Worm (Caenorhabditis elegans) whole organism, early embryonic: ENCODE data around the gene nlp-19.

Source experiments
- B0310.2 ChIP-seq: sonication (generic microtip); optimal IDR thresholded peaks from 2 replicates; lab custom pipeline; 2016; ENCODE audit warnings: mild to moderate bottlenecking, missing genetic modification characterization, missing compliant biosample characterization
- F13C5.2 ChIP-seq: sonication (generic microtip); optimal IDR thresholded peaks from 2 replicates; lab custom pipeline; 2017; ENCODE audit warnings: mild to moderate bottlenecking, missing genetic modification characterization, inconsistent platforms, missing compliant biosample characterization
- aly-1 ChIP-seq: sonication (generic microtip); optimal IDR thresholded peaks from 2 replicates; lab custom pipeline; 2016; ENCODE audit warnings: missing genetic modification characterization, missing compliant biosample characterization
- ama-1 ChIP-seq: fragments of 150-350 bp; optimal IDR thresholded peaks from 2 replicates; lab custom pipeline; 2014
- ceh-13 ChIP-seq: fragments of 200-800 bp; sonication (Bioruptor generic); optimal IDR thresholded peaks from 2 replicates; lab custom pipeline; 2018; ENCODE audit warnings: mild to moderate bottlenecking, missing genetic modification characterization, missing compliant biosample characterization
- ceh-36 ChIP-seq: sonication (generic microtip); optimal IDR thresholded peaks from 2 replicates; lab custom pipeline; 2016; ENCODE audit warnings: missing genetic modification characterization, inconsistent platforms, missing compliant biosample characterization
- ets-7 ChIP-seq: sonication (generic microtip); optimal IDR thresholded peaks from 2 replicates; lab custom pipeline; 2016; ENCODE audit warnings: missing genotype, missing genetic modification characterization, missing compliant biosample characterization
- flt-1 ChIP-seq: fragments of 200-800 bp; sonication (Bioruptor generic); IDR thresholded peaks from 2 replicates; pipeline ENCODE4 v1.3.6; 2022; ENCODE audit warnings: missing genetic modification characterization, missing compliant biosample characterization
- hmbx-1 ChIP-seq: sonication (generic microtip); optimal IDR thresholded peaks from 2 replicates; lab custom pipeline; 2016; ENCODE audit warnings: mild to moderate bottlenecking, missing genetic modification characterization, missing compliant biosample characterization
- hmg-4 ChIP-seq: fragments of 200-800 bp; sonication (Bioruptor generic); optimal IDR thresholded peaks from 2 replicates; lab custom pipeline; 2018; ENCODE audit warnings: mild to moderate bottlenecking, missing genetic modification characterization, missing compliant biosample characterization
- hnd-1 ChIP-seq: sonication (generic microtip); optimal IDR thresholded peaks from 2 replicates; lab custom pipeline; 2016; ENCODE audit warnings: missing genetic modification characterization, missing compliant biosample characterization
- pes-1 ChIP-seq: fragments of 200-800 bp; sonication (Bioruptor generic); IDR thresholded peaks from 2 replicates; pipeline ENCODE4 v1.3.6; 2022; ENCODE audit warnings: missing genetic modification reagents, missing genetic modification characterization, missing compliant biosample characterization
- scrt-1 ChIP-seq: fragments of 200-800 bp; sonication (Bioruptor generic); IDR thresholded peaks from 2 replicates; pipeline ENCODE4 v1.3.6; 2022; ENCODE audit warnings: missing genetic modification characterization, missing compliant biosample characterization
- sea-1 ChIP-seq: fragments of 200-800 bp; sonication (Bioruptor generic); conservative IDR thresholded peaks from 2 replicates; pipeline ENCODE4 v1.3.6; 2022; ENCODE audit warnings: missing genetic modification characterization, missing compliant biosample characterization
- tbx-11 ChIP-seq: fragments of 200-800 bp; sonication (Bioruptor generic); IDR thresholded peaks from 2 replicates; pipeline ENCODE4 v1.3.6; 2022; ENCODE audit warnings: missing genetic modification characterization, missing compliant biosample characterization
- tbx-37 ChIP-seq: fragments of 200-800 bp; sonication (Bioruptor generic); conservative IDR thresholded peaks from 2 replicates; pipeline ENCODE4 v1.3.6; 2022; ENCODE audit warnings: missing genetic modification reagents, missing genetic modification characterization, missing compliant biosample characterization
- tra-4 ChIP-seq: sonication (generic microtip); optimal IDR thresholded peaks from 2 replicates; lab custom pipeline; 2017; ENCODE audit warnings: missing genetic modification characterization, missing compliant biosample characterization

The nlp-19 gene

DNA sequence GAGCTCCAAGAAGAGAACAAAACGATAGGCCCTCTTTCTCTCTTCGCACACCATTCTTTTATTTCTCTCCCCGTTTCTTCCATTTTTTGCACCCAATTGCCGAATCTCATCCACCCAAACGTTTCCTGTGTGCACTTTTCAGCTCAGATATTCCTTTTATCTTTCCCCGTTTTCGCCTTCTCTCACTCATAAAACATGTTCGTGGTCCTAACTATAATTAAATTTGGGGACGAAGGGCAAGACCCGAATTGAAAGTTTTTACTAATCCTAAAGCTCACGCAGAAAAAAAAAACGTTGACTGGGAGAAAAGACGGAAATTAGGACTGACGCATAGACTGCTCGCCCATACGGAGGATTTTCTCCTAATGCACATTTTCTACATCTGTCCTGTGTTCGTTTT lies 7.0 kb downstream of the nlp-19 start:
- no peak for TF ChIP-seq hnd-1 (tag; lab: Kevin White, UChicago)
- no peak for TF ChIP-seq scrt-1
- TF ChIP-seq tbx-37 (GFP tag; lab: Robert Waterston, UW) = no peak
- no peak for TF ChIP-seq sea-1 (GFP tag; lab: Robert Waterston, UW)
- no peak for TF ChIP-seq ceh-36 (tag; lab: Kevin White, UChicago)
- TF ChIP-seq ceh-13 (GFP tag; lab: Kevin White, UChicago) = no peak
- TF ChIP-seq tbx-11 = no peak
- no peak for TF ChIP-seq hmbx-1

DNA sequence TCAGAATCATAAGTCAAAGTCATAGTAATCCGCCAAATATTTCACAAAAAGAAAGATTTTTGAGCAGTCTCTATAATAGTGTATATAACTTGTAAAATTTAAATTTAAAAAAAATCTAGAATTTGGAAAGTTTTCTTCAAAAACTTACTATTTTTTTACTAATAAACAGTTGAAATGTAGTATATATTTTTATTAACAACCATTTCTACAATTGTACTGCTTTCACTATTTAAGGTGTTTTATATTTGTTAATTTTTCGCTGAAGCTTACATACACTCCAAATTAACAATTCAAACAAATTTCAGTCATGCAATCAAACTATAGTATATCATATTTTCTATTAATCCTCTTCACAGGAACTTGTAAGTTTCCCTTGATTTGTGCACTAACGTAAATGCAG lies 7.7 kb downstream of the nlp-19 start, which contains the start of gene lge-1:
Gene lge-1 (plus strand): TSS at position 301 of the 400 bp plus-strand sequence.
- TF ChIP-seq tbx-37 (GFP tag; lab: Robert Waterston, UW) (no peak), hmg-4 (GFP tag; lab: Kevin White, UChicago) (no peak), scrt-1 (no peak), ceh-13 (GFP tag; lab: Kevin White, UChicago) (no peak), hnd-1 (tag; lab: Kevin White, UChicago) (no peak), B0310.2 (tag; lab: Kevin White, UChicago) (no peak), hmbx-1 (no peak), ets-7 (tag; lab: Kevin White, UChicago) (no peak), F13C5.2 (tag; lab: Kevin White, UChicago) (no peak), aly-1 (tag; lab: Kevin White, UChicago) (no peak), sea-1 (GFP tag; lab: Robert Waterston, UW) (no peak), pes-1 (GFP tag; lab: Robert Waterston, UW) (no peak)

DNA sequence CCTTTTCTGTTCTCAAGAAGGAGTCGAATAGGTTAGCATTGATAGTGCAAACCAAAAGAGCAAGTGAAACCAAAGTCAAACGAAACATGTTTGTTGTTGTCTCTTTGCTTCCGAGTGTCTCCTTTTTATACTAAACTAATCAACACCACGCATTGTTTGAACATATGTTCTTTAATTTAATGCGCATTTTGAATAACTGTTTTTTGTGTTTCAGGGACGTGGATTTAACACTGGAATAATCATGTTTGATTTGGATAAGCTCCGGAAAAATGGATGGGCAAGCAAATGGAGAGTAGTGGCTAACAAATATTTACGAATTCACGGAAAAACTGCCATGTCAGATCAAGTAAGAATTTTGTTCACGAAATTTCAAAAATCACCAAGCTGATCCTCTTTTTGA lies 9.2 kb downstream of the nlp-19 start, which contains the start of gene K09C8.9:
Gene K09C8.9 (minus strand): TSS at position 101 of the 400 bp plus-strand sequence.
- TF ChIP-seq ceh-36 (tag; lab: Kevin White, UChicago) (no peak), sea-1 (GFP tag; lab: Robert Waterston, UW) (no peak), ets-7 (tag; lab: Kevin White, UChicago) (no peak), tra-4 (tag; lab: Kevin White, UChicago) (no peak), hmbx-1 (no peak), aly-1 (tag; lab: Kevin White, UChicago) (no peak), tbx-37 (GFP tag; lab: Robert Waterston, UW) (no peak), hmg-4 (GFP tag; lab: Kevin White, UChicago) (no peak), B0310.2 (tag; lab: Kevin White, UChicago) (no peak), scrt-1 (no peak), pes-1 (GFP tag; lab: Robert Waterston, UW) (no peak), ama-1 (no peak), F13C5.2 (tag; lab: Kevin White, UChicago) (no peak), ceh-13 (GFP tag; lab: Kevin White, UChicago) (no peak), tbx-11 (no peak)

DNA sequence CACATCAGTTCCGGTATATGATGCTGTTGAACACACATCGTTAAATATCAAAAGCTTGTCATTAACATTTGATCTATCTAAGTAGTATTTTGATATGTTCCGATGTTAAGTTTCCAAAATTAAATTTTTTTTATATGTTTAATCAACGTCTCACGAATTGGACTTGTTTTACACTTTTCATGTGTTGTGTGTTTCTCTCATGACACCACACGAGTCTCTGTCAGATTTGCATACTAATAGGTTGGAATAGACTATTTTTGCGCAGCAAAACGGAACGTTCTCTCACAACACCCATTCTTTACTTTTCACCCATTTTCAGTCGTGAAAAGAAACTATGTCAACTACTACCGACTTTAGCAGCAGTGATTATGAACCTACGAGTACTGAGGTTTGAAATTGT lies 12.1 kb downstream of the nlp-19 start, which contains the start of gene K09C8.8:
Gene K09C8.8 (plus strand): TSS at position 301 of the 400 bp plus-strand sequence.
- TF ChIP-seq ceh-13 (GFP tag; lab: Kevin White, UChicago) (no peak), pes-1 (GFP tag; lab: Robert Waterston, UW) (no peak), hnd-1 (tag; lab: Kevin White, UChicago) (no peak)

DNA sequence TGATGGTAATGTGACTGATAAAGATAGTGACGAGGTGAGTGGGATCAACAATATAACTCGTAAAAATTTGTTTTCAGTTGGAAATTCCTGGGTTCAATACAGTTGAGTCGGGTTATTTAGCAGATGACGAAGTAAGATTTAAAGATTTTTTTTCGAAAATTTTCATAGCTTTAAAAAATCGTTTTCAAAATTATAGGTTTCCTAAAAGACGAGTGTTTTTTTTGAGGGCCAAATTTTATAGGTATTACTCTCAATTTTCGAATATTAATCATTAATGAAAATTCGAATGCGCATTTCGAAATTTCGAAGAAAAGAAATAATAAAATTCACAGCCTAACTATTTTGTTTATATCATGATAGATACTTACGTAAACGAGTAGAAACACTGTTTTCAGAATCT lies 12.6 kb downstream of the nlp-19 start:
- TF ChIP-seq flt-1 (GFP tag; lab: Robert Waterston, UW) (no peak), B0310.2 (tag; lab: Kevin White, UChicago) (no peak), hnd-1 (tag; lab: Kevin White, UChicago) (no peak), ets-7 (tag; lab: Kevin White, UChicago) (no peak), hmg-4 (GFP tag; lab: Kevin White, UChicago) (no peak)

DNA sequence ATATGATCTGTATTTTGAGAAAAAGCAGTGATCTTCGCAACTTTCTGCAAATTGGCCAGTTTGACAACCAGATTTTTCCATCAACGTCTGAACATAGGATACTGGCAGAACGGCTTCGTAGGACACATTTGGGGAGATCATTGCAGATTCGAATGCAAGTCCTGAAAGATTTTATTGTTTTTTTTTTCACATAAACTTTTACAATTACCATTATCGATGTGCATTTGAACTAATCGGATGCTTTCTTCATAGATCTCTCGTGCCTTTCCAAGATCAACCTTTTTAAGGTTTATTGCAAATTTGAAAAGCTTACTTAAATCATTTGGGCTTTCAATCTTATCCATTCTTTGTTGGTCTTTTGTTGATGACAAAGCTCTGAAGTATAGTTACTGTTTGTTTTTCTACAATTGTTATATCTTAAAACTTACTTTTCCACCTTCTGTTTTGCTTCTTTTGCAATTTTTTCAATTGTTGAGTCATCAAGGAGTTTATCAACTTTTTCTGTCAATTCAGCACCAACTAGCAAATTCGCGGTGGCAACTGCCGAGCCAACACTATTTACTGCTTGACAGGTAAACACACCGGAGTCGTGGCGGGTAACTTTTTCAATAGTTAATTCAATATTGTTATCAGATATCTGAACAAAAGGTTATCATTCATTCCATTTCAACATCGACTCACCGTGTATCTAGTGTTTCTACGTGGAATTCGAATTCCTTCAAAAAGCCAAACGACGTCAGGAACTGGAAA lies 18.1 kb downstream of the nlp-19 start:
- TF ChIP-seq flt-1 (GFP tag; lab: Robert Waterston, UW) (no peak), tbx-37 (GFP tag; lab: Robert Waterston, UW) (no peak), ceh-13 (GFP tag; lab: Kevin White, UChicago) (no peak), B0310.2 (tag; lab: Kevin White, UChicago) (no peak), ama-1 (no peak), hmg-4 (GFP tag; lab: Kevin White, UChicago) (no peak)

DNA sequence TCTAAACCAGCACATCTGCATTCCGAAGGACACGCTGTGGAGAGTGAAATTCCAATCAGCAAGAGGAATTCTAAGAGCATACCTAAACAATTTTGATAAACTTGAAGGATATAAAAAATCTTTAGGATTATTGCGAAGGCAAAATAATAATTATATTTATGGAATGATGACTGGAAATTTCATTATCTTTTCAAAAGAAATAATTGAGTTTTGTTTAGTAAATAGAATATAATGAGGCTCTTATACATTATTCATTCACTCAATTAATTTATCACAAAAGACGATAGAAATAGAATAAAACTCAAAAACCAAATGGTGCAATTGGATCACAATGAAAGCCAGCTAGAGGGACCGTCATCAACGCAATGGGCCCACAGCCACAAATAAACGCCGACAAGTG lies 20.7 kb downstream of the nlp-19 start, which contains the start of gene pxn-2:
Gene pxn-2 (minus strand): TSS at position 101 of the 400 bp plus-strand sequence.
- TF ChIP-seq B0310.2 (tag; lab: Kevin White, UChicago) (no peak), aly-1 (tag; lab: Kevin White, UChicago) (no peak), tra-4 (tag; lab: Kevin White, UChicago) (no peak), ets-7 (tag; lab: Kevin White, UChicago) (no peak), F13C5.2 (tag; lab: Kevin White, UChicago) (no peak), hnd-1 (tag; lab: Kevin White, UChicago) (no peak), tbx-37 (GFP tag; lab: Robert Waterston, UW) (no peak), flt-1 (GFP tag; lab: Robert Waterston, UW) (no peak), sea-1 (GFP tag; lab: Robert Waterston, UW) (no peak), hmg-4 (GFP tag; lab: Kevin White, UChicago) (no peak), ama-1 (no peak), hmbx-1 (no peak), ceh-36 (tag; lab: Kevin White, UChicago) (no peak), tbx-11 (no peak), scrt-1 (no peak), ceh-13 (GFP tag; lab: Kevin White, UChicago) (no peak), pes-1 (GFP tag; lab: Robert Waterston, UW) (no peak)
